Fruit fly (Drosophila melanogaster) whole organism, embryonic: ENCODE results near the gene Evi5.

ENCODE experiments used
- ATbp ChIP-seq: fragments of 200-800 bp; sonication (Bioruptor generic); optimal IDR thresholded peaks from 2 replicates; lab custom pipeline; 2017; ENCODE audit warnings: missing biosample characterization, mild to moderate bottlenecking, missing genetic modification characterization, missing genetic modification reagents
- B-H2 ChIP-seq: fragments of 200-800 bp; sonication (Bioruptor generic); optimal IDR thresholded peaks from 2 replicates; lab custom pipeline; 2018; ENCODE audit warnings: missing biosample characterization, mild to moderate bottlenecking, missing genetic modification characterization
- Blimp-1 ChIP-seq: fragments of 200-800 bp; sonication (Bioruptor generic); optimal IDR thresholded peaks from 3 replicates; lab custom pipeline; 2018; ENCODE audit warnings: missing biosample characterization, missing genetic modification characterization, mild to moderate bottlenecking, moderate library complexity, missing genetic modification reagents
- CG10366 ChIP-seq: fragments of 200-800 bp; sonication (Bioruptor generic); IDR thresholded peaks from 2 replicates; pipeline ENCODE4 v1.3.6; 2022; ENCODE audit warnings: missing biosample characterization, missing genetic modification characterization
- CG11504 ChIP-seq: fragments of 200-800 bp; sonication (Bioruptor generic); optimal IDR thresholded peaks from 3 replicates; lab custom pipeline; 2019; ENCODE audit warnings: missing biosample characterization, mild to moderate bottlenecking, missing genetic modification characterization, moderate library complexity
- CG12104 ChIP-seq: fragments of 200-800 bp; sonication (Bioruptor generic); optimal IDR thresholded peaks from 3 replicates; lab custom pipeline; 2016; ENCODE audit warnings: missing biosample characterization, missing genetic modification characterization
- CG12659 ChIP-seq: fragments of 200-800 bp; sonication (Bioruptor generic); optimal IDR thresholded peaks from 3 replicates; lab custom pipeline; 2017; ENCODE audit warnings: mild to moderate bottlenecking, missing biosample characterization, missing genetic modification reagents, missing genetic modification characterization
- CG13894 ChIP-seq: fragments of 200-800 bp; sonication (Bioruptor generic); optimal IDR thresholded peaks from 3 replicates; lab custom pipeline; 2018; ENCODE audit warnings: missing biosample characterization, mild to moderate bottlenecking, missing genetic modification characterization, moderate library complexity
- CG14441 ChIP-seq: fragments of 200-800 bp; sonication (Bioruptor generic); IDR thresholded peaks from 2 replicates; pipeline ENCODE4 v1.3.6; 2022; ENCODE audit warnings: missing biosample characterization, missing genetic modification characterization
- CG16863 ChIP-seq: fragments of 200-800 bp; sonication (Bioruptor generic); optimal IDR thresholded peaks from 3 replicates; lab custom pipeline; 2016; ENCODE audit warnings: missing biosample characterization, missing genetic modification characterization
- CG17802 ChIP-seq: fragments of 200-800 bp; sonication (Bioruptor generic); optimal IDR thresholded peaks from 2 replicates; lab custom pipeline; 2018; ENCODE audit warnings: missing biosample characterization, mild to moderate bottlenecking, missing genetic modification characterization, moderate library complexity
- CG18599 ChIP-seq: fragments of 200-800 bp; sonication (Bioruptor generic); optimal IDR thresholded peaks from 3 replicates; lab custom pipeline; 2017; ENCODE audit warnings: missing biosample characterization, missing genetic modification characterization, mild to moderate bottlenecking, moderate library complexity, missing genetic modification reagents
- CG2199 ChIP-seq: fragments of 200-800 bp; sonication (Bioruptor generic); IDR thresholded peaks from 3 replicates; pipeline ENCODE4 v1.3.6; 2022; ENCODE audit warnings: missing biosample characterization, missing genetic modification characterization
- CG2712 ChIP-seq: fragments of 200-800 bp; optimal IDR thresholded peaks from 3 replicates; lab custom pipeline; 2019; ENCODE audit warnings: missing biosample characterization, mild to moderate bottlenecking, missing genetic modification characterization, moderate library complexity
- CG2875 ChIP-seq: fragments of 200-800 bp; sonication (Bioruptor generic); optimal IDR thresholded peaks from 2 replicates; lab custom pipeline; 2017; ENCODE audit warnings: missing biosample characterization, mild to moderate bottlenecking, missing genetic modification characterization, missing genetic modification reagents
- CG4282 ChIP-seq: fragments of 200-800 bp; sonication (Bioruptor generic); optimal IDR thresholded peaks from 2 replicates; lab custom pipeline; 2016; ENCODE audit warnings: missing biosample characterization, missing genetic modification characterization
- CG4730 ChIP-seq: fragments of 200-800 bp; sonication (Bioruptor generic); IDR thresholded peaks from 2 replicates; pipeline ENCODE4 v1.3.6; 2022; ENCODE audit warnings: missing biosample characterization, missing genetic modification characterization
- CG4854 ChIP-seq: fragments of 200-800 bp; sonication (Bioruptor generic); optimal IDR thresholded peaks from 2 replicates; lab custom pipeline; 2016; ENCODE audit warnings: missing biosample characterization, missing genetic modification characterization, inconsistent platforms
- CG7372 ChIP-seq: fragments of 200-800 bp; sonication (Bioruptor generic); IDR thresholded peaks from 2 replicates; pipeline ENCODE4 v1.3.6; 2022; ENCODE audit warnings: missing biosample characterization, missing genetic modification characterization
- CG7839 ChIP-seq: fragments of 200-800 bp; sonication (Bioruptor generic); optimal IDR thresholded peaks from 3 replicates; lab custom pipeline; 2018; ENCODE audit warnings: missing biosample characterization, mild to moderate bottlenecking, missing genetic modification characterization, moderate library complexity
- CG8924 ChIP-seq: fragments of 200-800 bp; optimal IDR thresholded peaks from 3 replicates; lab custom pipeline; 2019; ENCODE audit warnings: missing biosample characterization, mild to moderate bottlenecking, missing genetic modification characterization, moderate library complexity
- CG9932 ChIP-seq: fragments of 200-800 bp; sonication (Bioruptor generic); IDR thresholded peaks from 2 replicates; pipeline ENCODE4 v1.3.6; 2022; ENCODE audit warnings: missing biosample characterization, missing genetic modification characterization
- Deaf1 ChIP-seq: fragments of 200-800 bp; optimal IDR thresholded peaks from 3 replicates; lab custom pipeline; 2019; ENCODE audit warnings: missing biosample characterization, mild to moderate bottlenecking, missing genetic modification characterization, moderate library complexity
- Drgx ChIP-seq: fragments of 200-800 bp; sonication (Bioruptor generic); IDR thresholded peaks from 2 replicates; pipeline ENCODE4 v1.3.6; 2022; ENCODE audit warnings: missing biosample characterization, missing genetic modification characterization
- Fer3 ChIP-seq: fragments of 200-800 bp; sonication (Bioruptor generic); optimal IDR thresholded peaks from 2 replicates; lab custom pipeline; 2018; ENCODE audit warnings: missing biosample characterization, mild to moderate bottlenecking, missing genetic modification characterization, moderate library complexity
- HLH3B ChIP-seq: fragments of 200-800 bp; sonication (Bioruptor generic); IDR thresholded peaks from 2 replicates; pipeline ENCODE4 v1.3.6; 2022; ENCODE audit warnings: missing biosample characterization, missing genetic modification characterization
- HmgZ ChIP-seq: fragments of 200-800 bp; sonication (Bioruptor generic); optimal IDR thresholded peaks from 2 replicates; lab custom pipeline; 2018; ENCODE audit warnings: missing biosample characterization, mild to moderate bottlenecking, missing genetic modification characterization
- Hr51 ChIP-seq, 2 experiments: fragments of 200-800 bp; sonication (Bioruptor generic); optimal IDR thresholded peaks; 2 replicates in 1 of 2; 3 replicates in 1 of 2; lab custom pipeline; 2016 to 2018; ENCODE audit warnings: missing biosample characterization in 2 of 2, missing genetic modification characterization in 2 of 2, mild to moderate bottlenecking in 1 of 2, moderate library complexity in 1 of 2
- Med ChIP-seq: fragments of 200-800 bp; sonication (Bioruptor generic); peaks from one replicate; lab custom pipeline; 2016; ENCODE audit warnings: missing biosample characterization, missing genetic modification characterization, mild to moderate bottlenecking, inconsistent platforms, moderate library complexity
- Sox102F ChIP-seq: fragments of 200-800 bp; sonication (Bioruptor generic); optimal IDR thresholded peaks from 2 replicates; lab custom pipeline; 2018; ENCODE audit warnings: missing biosample characterization, mild to moderate bottlenecking, missing genetic modification characterization, moderate library complexity
- Xrp1 ChIP-seq: fragments of 200-800 bp; sonication (Bioruptor generic); IDR thresholded peaks from 2 replicates; pipeline ENCODE4 v1.3.6; 2022; ENCODE audit warnings: missing biosample characterization, missing genetic modification characterization
- ap ChIP-seq: fragments of 200-800 bp; sonication (Bioruptor generic); IDR thresholded peaks from 2 replicates; pipeline ENCODE4 v1.3.6; 2022; ENCODE audit warnings: missing biosample characterization, missing genetic modification characterization
- chinmo ChIP-seq: fragments of 200-800 bp; sonication (Bioruptor generic); IDR thresholded peaks from 4 replicates; pipeline ENCODE4 v1.3.6; 2022; ENCODE audit warnings: missing biosample characterization, missing genetic modification characterization; ENCODE audit not compliant: partially characterized antibody
- ci ChIP-seq: fragments of 200-800 bp; sonication (Bioruptor generic); IDR thresholded peaks from 3 replicates; pipeline ENCODE4 v1.3.6; 2022; ENCODE audit warnings: missing biosample characterization, missing genetic modification characterization
- cwo ChIP-seq: fragments of 200-800 bp; sonication (Bioruptor generic); optimal IDR thresholded peaks from 3 replicates; lab custom pipeline; 2017; ENCODE audit warnings: missing biosample characterization, missing genetic modification characterization, mild to moderate bottlenecking, moderate library complexity, missing genetic modification reagents
- esg ChIP-seq: fragments of 200-800 bp; sonication (Bioruptor generic); conservative IDR thresholded peaks from 2 replicates; pipeline ENCODE4 v1.3.6; 2022; ENCODE audit warnings: missing biosample characterization, missing genetic modification characterization
- exex ChIP-seq: fragments of 200-800 bp; sonication (Bioruptor generic); optimal IDR thresholded peaks from 4 replicates; lab custom pipeline; 2018; ENCODE audit warnings: missing biosample characterization, mild to moderate bottlenecking, missing genetic modification characterization, moderate library complexity
- gem ChIP-seq: fragments of 200-800 bp; sonication (Bioruptor generic); optimal IDR thresholded peaks from 2 replicates; lab custom pipeline; 2019; ENCODE audit warnings: missing biosample characterization, mild to moderate bottlenecking, missing genetic modification characterization, moderate library complexity
- ind ChIP-seq: fragments of 200-800 bp; sonication (Bioruptor generic); optimal IDR thresholded peaks from 3 replicates; lab custom pipeline; 2016; ENCODE audit warnings: missing biosample characterization, missing genetic modification characterization
- mirr ChIP-seq: fragments of 200-800 bp; sonication (Bioruptor generic); optimal IDR thresholded peaks from 3 replicates; lab custom pipeline; 2018; ENCODE audit warnings: missing biosample characterization, mild to moderate bottlenecking, missing genetic modification characterization
- nmo ChIP-seq: fragments of 200-800 bp; sonication (Bioruptor generic); optimal IDR thresholded peaks from 2 replicates; lab custom pipeline; 2018; ENCODE audit warnings: missing biosample characterization, mild to moderate bottlenecking, missing genetic modification characterization, moderate library complexity
- pan ChIP-seq, 4 experiments: fragments of >200 bp in 3 of 4; fragments of 200-800 bp in 1 of 4; sonication (Bioruptor generic) in 1 of 4; optimal IDR thresholded peaks in 3 of 4; IDR thresholded peaks in 1 of 4; 2 replicates each; pipeline versions ENCODE4 v1.3.6 to Lab custom; 2017 to 2022; ENCODE audit warnings: missing biosample characterization in 2 of 4, missing genetic modification characterization in 2 of 4, mixed read lengths in 1 of 4
- row ChIP-seq: fragments of 200-800 bp; sonication (Bioruptor generic); IDR thresholded peaks from 3 replicates; pipeline ENCODE4 v1.3.6; 2022; ENCODE audit warnings: missing biosample characterization, missing genetic modification characterization
- sqz ChIP-seq: fragments of 200-800 bp; sonication (Bioruptor generic); optimal IDR thresholded peaks from 3 replicates; lab custom pipeline; 2018; ENCODE audit warnings: missing biosample characterization, mild to moderate bottlenecking, missing genetic modification characterization
- sug ChIP-seq: fragments of 200-800 bp; optimal IDR thresholded peaks from 2 replicates; lab custom pipeline; 2019; ENCODE audit warnings: missing biosample characterization, mild to moderate bottlenecking, missing genetic modification characterization, moderate library complexity
- wor ChIP-seq: fragments of 200-800 bp; sonication (Bioruptor generic); IDR thresholded peaks from 2 replicates; pipeline ENCODE4 v1.3.6; 2022; ENCODE audit warnings: missing biosample characterization, missing genetic modification characterization
- zf30C ChIP-seq: fragments of 200-800 bp; sonication (Bioruptor generic); optimal IDR thresholded peaks from 3 replicates; lab custom pipeline; 2018; ENCODE audit warnings: missing biosample characterization, mild to moderate bottlenecking, missing genetic modification characterization

The Evi5 gene

DNA sequence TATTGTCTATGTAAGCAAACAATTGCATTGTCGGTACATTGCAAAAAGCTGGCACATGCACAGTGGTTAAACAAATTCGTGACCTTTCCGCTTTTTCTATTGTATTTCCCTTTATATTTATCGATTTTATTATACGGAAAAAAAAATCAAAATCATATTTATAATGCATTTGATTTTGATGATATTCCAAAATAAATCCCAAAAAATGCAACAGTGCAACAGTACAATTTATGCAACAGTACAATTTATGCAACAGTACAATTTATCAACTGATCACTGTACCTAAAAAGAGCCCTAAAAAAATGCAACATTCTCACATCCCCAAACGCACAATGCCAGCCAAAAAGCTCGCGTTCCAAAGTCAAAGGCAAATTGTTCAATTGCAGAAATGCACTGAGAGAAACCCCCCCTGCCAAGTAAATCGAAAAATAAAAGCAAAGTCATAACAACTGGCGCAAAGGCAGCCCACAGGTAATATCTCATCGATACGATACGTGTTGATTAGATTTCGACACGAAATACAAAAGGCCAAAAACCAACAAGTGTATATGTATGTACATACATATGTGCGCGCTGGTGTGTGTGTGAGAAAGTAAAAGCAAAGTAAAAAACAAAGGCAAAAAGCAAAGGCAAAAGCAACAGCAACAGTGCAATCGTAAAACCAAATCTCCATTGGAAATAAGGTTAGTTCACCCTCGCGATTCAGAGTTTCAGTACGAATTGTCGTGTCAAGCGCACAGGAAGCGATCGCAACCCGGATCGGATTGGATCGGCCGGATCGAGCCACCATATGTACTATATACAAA lies 12.2 kb downstream of the Evi5 start, which contains the start of gene Sk1:
Gene Sk1 (plus strand): TSS at position 711 of the 806 bp plus-strand sequence.
- TF ChIP-seq Hr51 (GFP tag; optimal IDR thresholded peaks at IDR 0.05; lab: Kevin White, UChicago) (peak in 1 of 2 experiments; percentile 4), Fer3 (tag; lab: Kevin White, UChicago) (no peak), zf30C (GFP tag; lab: Kevin White, UChicago) (peak; percentile 51), CG2712 (tag; lab: Kevin White, UChicago) (no peak), nmo (GFP tag; lab: Kevin White, UChicago) (no peak), sug (tag; lab: Kevin White, UChicago) (peak; percentile 34), HmgZ (tag; lab: Kevin White, UChicago) (peak; percentile 6), B-H2 (GFP tag; lab: Kevin White, UChicago) (no peak), CG4730 (no peak), pan (optimal IDR thresholded peaks at IDR 0.05; lab: Kevin White, UChicago) (no peak), pan (GFP tag; optimal IDR thresholded peaks at IDR 0.05 in 1 of 2, IDR thresholded peaks at IDR 0.05 in 1 of 2) (peak in 1 of 2 experiments; percentile 11), mirr (GFP tag; lab: Kevin White, UChicago) (peak; percentile 84), Drgx (GFP tag; lab: Robert Waterston, UW) (0 out of 2 replicates have a peak, but pooled peaks have one; percentile 51), CG4854 (GFP tag; lab: Kevin White, UChicago) (no peak), CG17802 (tag; lab: Kevin White, UChicago) (no peak), exex (tag; lab: Kevin White, UChicago) (peak; percentile 42), Deaf1 (tag; lab: Kevin White, UChicago) (peak; percentile 20), CG10366 (GFP tag; lab: Robert Waterston, UW) (no peak), CG8924 (tag; lab: Kevin White, UChicago) (no peak), cwo (GFP tag; lab: Kevin White, UChicago) (no peak), Blimp-1 (GFP tag; lab: Kevin White, UChicago) (peak; percentile 29), gem (tag; lab: Kevin White, UChicago) (peak; percentile 3), Sox102F (peak; percentile 23), CG13894 (tag; lab: Kevin White, UChicago) (peak; percentile 22), wor (GFP tag; lab: Robert Waterston, UW) (no peak), ci (GFP tag; lab: Robert Waterston, UW) (peak; percentile 53; the same call in 1 of the 3 replicates), esg (no peak), ind (GFP tag; lab: Kevin White, UChicago) (peak; percentile 12), row (GFP tag; lab: Robert Waterston, UW) (peak; percentile 20; the same call in 1 of the 3 replicates), CG18599 (peak; percentile 7), sqz (GFP tag; lab: Kevin White, UChicago) (no peak), ATbp (GFP tag; lab: Kevin White, UChicago) (peak; percentile 86), CG12104 (no peak), HLH3B (GFP tag; lab: Robert Waterston, UW) (no peak), ap (no peak), chinmo (GFP tag; lab: Robert Waterston, UW) (0 out of 4 replicates have a peak, but pooled peaks have one; percentile 33), Med (peak; percentile 75), Xrp1 (GFP tag; lab: Robert Waterston, UW) (peak; percentile 18; the same call in 1 of the 2 replicates), CG2875 (GFP tag; lab: Kevin White, UChicago) (no peak), CG9932 (GFP tag; lab: Robert Waterston, UW) (peak; percentile 41; the same call in 1 of the 2 replicates), CG11504 (tag; lab: Kevin White, UChicago) (peak; percentile 17), CG7372 (GFP tag; lab: Robert Waterston, UW) (0 out of 2 replicates have a peak, but pooled peaks have one; percentile 3), CG12659 (no peak), CG14441 (GFP tag; lab: Robert Waterston, UW) (no peak), CG4282 (GFP tag; lab: Kevin White, UChicago) (no peak), CG2199 (0 out of 3 replicates have a peak, but pooled peaks have one; percentile 28), CG16863 (GFP tag; lab: Kevin White, UChicago) (no peak), CG7839 (tag; lab: Kevin White, UChicago) (peak; percentile 1)
